Worm (Caenorhabditis elegans) whole organism, dauer: ENCODE data around the gene H04D03.2.
"Not testable (repeated sequence)": the region's sequence is repeated elsewhere in the genome, so short reads cannot be mapped to it uniquely, and the experiment has no call there.

Experiments
- unc-62 ChIP-seq: sonication (generic microtip); optimal IDR thresholded peaks from 2 replicates; lab custom pipeline; 2017; ENCODE audit warnings: missing biosample characterization, missing genetic modification reagents, missing genetic modification characterization

H04D03.2 gene

ce11 chrIII:10446730-10447129 lies 4.5 kb upstream of the H04D03.2 start, which contains the start of gene H04D03.7:
TSS of gene H04D03.7 (minus strand) at chrIII:10446830.
- TF ChIP-seq unc-62: no peak

- not testable (repeated sequence) for TF ChIP-seq unc-62
Measured at ce11 chrIII:10438780-10439179, 3.4 kb downstream of the H04D03.2 start, which contains the start of gene H04D03.6. TSS of gene H04D03.6 (minus strand) at chrIII:10438880.

- not testable (repeated sequence) for TF ChIP-seq unc-62
Measured at ce11 chrIII:10435938-10436842, 6.0 kb downstream of the H04D03.2 start, which contains the start of the genes smrd-1 and enu-3.1. TSS of gene smrd-1 (minus strand) at chrIII:10435988. TSS of gene enu-3.1 (plus strand) at chrIII:10436276.

- no peak for TF ChIP-seq unc-62
Measured at ce11 chrIII:10432104-10432503, 10.1 kb downstream of the H04D03.2 start.

ce11 chrIII:10427882-10428281 lies 14.3 kb downstream of the H04D03.2 start, which contains the start of gene prp-3:
TSS of gene prp-3 (minus strand) at chrIII:10427982.
- no peak for TF ChIP-seq unc-62

- no peak for TF ChIP-seq unc-62
Measured at ce11 chrIII:10423906-10424305, 18.3 kb downstream of the H04D03.2 start, which contains the start of gene M03C11.6. TSS of gene M03C11.6 (minus strand) at chrIII:10424006.

- TF ChIP-seq unc-62: no peak
Measured at ce11 chrIII:10421680-10422079, 20.5 kb downstream of the H04D03.2 start.

- no peak for TF ChIP-seq unc-62
Measured at ce11 chrIII:10415822-10416221, 26.4 kb downstream of the H04D03.2 start, which contains the start of gene ymel-1. TSS of gene ymel-1 (plus strand) at chrIII:10416139.

- no peak for TF ChIP-seq unc-62
Measured at ce11 chrIII:10407198-10407663, 35.0 kb downstream of the H04D03.2 start, which contains the start of gene hat-1. TSS of gene hat-1 (minus strand) at chrIII:10407248.

ce11 chrIII:10404918-10405317 lies 37.3 kb downstream of the H04D03.2 start, which contains the start of the genes M03C11.3 and chl-1:
TSS of gene M03C11.3 (plus strand) at chrIII:10405070.
TSS of gene chl-1 (minus strand) at chrIII:10405240.
- TF ChIP-seq unc-62: no peak

- no peak for TF ChIP-seq unc-62
Measured at ce11 chrIII:10398919-10399318, 43.3 kb downstream of the H04D03.2 start.

- TF ChIP-seq unc-62: no peak
Measured at ce11 chrIII:10396891-10397502, 45.2 kb downstream of the H04D03.2 start.

- TF ChIP-seq unc-62: no peak
Measured at ce11 chrIII:10395990-10396389, 46.2 kb downstream of the H04D03.2 start, which contains the start of gene M03C11.1. TSS of gene M03C11.1 (minus strand) at chrIII:10396090.

ce11 chrIII:10391628-10392027 lies 50.6 kb downstream of the H04D03.2 start, which contains the start of gene M03C11.9:
TSS of gene M03C11.9 (minus strand) at chrIII:10391728.
- TF ChIP-seq unc-62: no peak

- TF ChIP-seq unc-62: no peak
Measured at ce11 chrIII:10389608-10390007, 52.6 kb downstream of the H04D03.2 start.
